Worm (Caenorhabditis elegans): ENCODE data around the gene gpa-1.

ce11 chrV:11216137-11216536, 38.7 kb upstream of the gpa-1 start:
- TF ChIP-seq lin-15B (tag; optimal IDR thresholded peaks at IDR 0.05), result no peak
- TF ChIP-seq nhr-12 (tag; optimal IDR thresholded peaks at IDR 0.05), result no peak
- TF ChIP-seq daf-12 (tag; optimal IDR thresholded peaks at IDR 0.05), result no peak
- TF ChIP-seq egl-5 (tag; optimal IDR thresholded peaks at IDR 0.05), result no peak

Measured in whole organism, L3 larva.